Fruit fly (Drosophila melanogaster) whole organism, wandering third instar larva: ENCODE results near the gene Vps13D.
A peak's percentile ranks its signal among the peaks of the same experiment; 100 is the strongest.

ENCODE experiments used
- Abd-B ChIP-seq: fragments of >200 bp; optimal IDR thresholded peaks from 2 replicates; lab custom pipeline; 2017; ENCODE audit warnings: missing biosample characterization, missing genetic modification characterization
- CG32264 ChIP-seq: fragments of 200-800 bp; sonication (Bioruptor generic); optimal IDR thresholded peaks from 2 replicates; lab custom pipeline; 2016; ENCODE audit warnings: missing biosample characterization, missing genetic modification characterization
- CG9705 ChIP-seq: fragments of 200-800 bp; sonication (Bioruptor generic); optimal IDR thresholded peaks from 2 replicates; lab custom pipeline; 2018; ENCODE audit warnings: missing biosample characterization, mild to moderate bottlenecking, missing genetic modification characterization
- CrebA ChIP-seq: fragments of 200-800 bp; sonication (Bioruptor generic); optimal IDR thresholded peaks from 2 replicates; lab custom pipeline; 2016; ENCODE audit warnings: missing biosample characterization, mild to moderate bottlenecking, missing genetic modification characterization, borderline replicate concordance
- Dfd ChIP-seq: fragments of >200 bp; optimal IDR thresholded peaks from 2 replicates; lab custom pipeline; 2017; ENCODE audit warnings: missing biosample characterization, missing genetic modification characterization
- Dif ChIP-seq: fragments of 200-275, 200-300 bp; sonication (Bioruptor generic); optimal IDR thresholded peaks from 2 replicates; lab custom pipeline; 2018; ENCODE audit warnings: missing biosample characterization, missing genetic modification characterization; ENCODE audit not compliant: partially characterized antibody
- GATAd ChIP-seq: sonication (Bioruptor generic); optimal IDR thresholded peaks from 2 replicates; lab custom pipeline; 2016; ENCODE audit warnings: missing biosample characterization, missing genetic modification characterization
- HLH106 ChIP-seq: fragments of 200-800 bp; optimal IDR thresholded peaks from 3 replicates; lab custom pipeline; 2019; ENCODE audit warnings: missing biosample characterization, mild to moderate bottlenecking, missing genetic modification characterization, moderate library complexity
- Hnf4 ChIP-seq: fragments of 200-800 bp; sonication (Bioruptor generic); optimal IDR thresholded peaks from 2 replicates; lab custom pipeline; 2016; ENCODE audit warnings: missing biosample characterization, mild to moderate bottlenecking, missing genetic modification characterization
- Hr78 ChIP-seq: fragments of >200 bp; optimal IDR thresholded peaks from 2 replicates; lab custom pipeline; 2017; ENCODE audit warnings: missing biosample characterization, missing genetic modification characterization
- Mio ChIP-seq: sonication (Bioruptor generic); optimal IDR thresholded peaks from 2 replicates; lab custom pipeline; 2016; ENCODE audit warnings: missing biosample characterization, missing genetic modification characterization
- Myc ChIP-seq: fragments of >200 bp; optimal IDR thresholded peaks from 2 replicates; lab custom pipeline; 2017
- N ChIP-seq: fragments of >200 bp; optimal IDR thresholded peaks from 2 replicates; lab custom pipeline; 2018; ENCODE audit warnings: missing biosample characterization, missing external identifiers, missing genetic modification characterization
- Rel ChIP-seq, 2 experiments: fragments of 200-800 bp; sonication (Bioruptor generic) in 1 of 2; optimal IDR thresholded peaks; 2 replicates in 1 of 2; 3 replicates in 1 of 2; lab custom pipeline; 2016 to 2019; ENCODE audit warnings: mild to moderate bottlenecking in 2 of 2, missing biosample characterization in 2 of 2, missing genetic modification characterization in 2 of 2, moderate library complexity in 1 of 2
- Sp1 ChIP-seq: fragments of 200-800 bp; sonication (Bioruptor generic); optimal IDR thresholded peaks from 3 replicates; lab custom pipeline; 2019; ENCODE audit warnings: missing biosample characterization, mild to moderate bottlenecking, missing genetic modification characterization, moderate library complexity
- br ChIP-seq: fragments of 200-800 bp; sonication (Bioruptor generic); optimal IDR thresholded peaks from 2 replicates; lab custom pipeline; 2016; ENCODE audit warnings: missing biosample characterization, missing genetic modification characterization
- brk ChIP-seq: fragments of 200-800 bp; sonication (Bioruptor generic); optimal IDR thresholded peaks from 2 replicates; lab custom pipeline; 2016; ENCODE audit warnings: missing biosample characterization, mild to moderate bottlenecking, missing genetic modification characterization
- dmrt93B ChIP-seq: fragments of 200-800 bp; sonication (Bioruptor generic); optimal IDR thresholded peaks from 2 replicates; lab custom pipeline; 2018; ENCODE audit warnings: missing biosample characterization, mild to moderate bottlenecking, missing genetic modification characterization
- dsf ChIP-seq: sonication (Bioruptor generic); optimal IDR thresholded peaks from 2 replicates; lab custom pipeline; 2016; ENCODE audit warnings: missing biosample characterization, missing genetic modification characterization, borderline replicate concordance
- ey ChIP-seq: fragments of 200-800 bp; sonication (Bioruptor generic); optimal IDR thresholded peaks from 2 replicates; lab custom pipeline; 2016; ENCODE audit warnings: missing biosample characterization, missing genetic modification characterization
- foxo ChIP-seq, 2 experiments: fragments of 200-800 bp; sonication (Bioruptor generic); optimal IDR thresholded peaks; 2 replicates in 1 of 2; 3 replicates in 1 of 2; lab custom pipeline; 2016 to 2017; ENCODE audit warnings: missing biosample characterization in 2 of 2, missing genetic modification characterization in 2 of 2
- fru ChIP-seq: fragments of 200-800 bp; sonication (Bioruptor generic); optimal IDR thresholded peaks from 3 replicates; lab custom pipeline; 2016; ENCODE audit warnings: missing biosample characterization, mild to moderate bottlenecking, missing genetic modification characterization
- h ChIP-seq: fragments of 200-800 bp; sonication (Bioruptor generic); optimal IDR thresholded peaks from 3 replicates; lab custom pipeline; 2016; ENCODE audit warnings: missing biosample characterization, mild to moderate bottlenecking, missing genetic modification characterization
- lola ChIP-seq: fragments of >200 bp; optimal IDR thresholded peaks from 2 replicates; lab custom pipeline; 2017; ENCODE audit warnings: missing biosample characterization, missing genetic modification characterization
- pan ChIP-seq: fragments of >200 bp; optimal IDR thresholded peaks from 2 replicates; lab custom pipeline; 2017
- psq ChIP-seq: fragments of 200-800 bp; sonication (Bioruptor generic); optimal IDR thresholded peaks from 3 replicates; lab custom pipeline; 2017; ENCODE audit warnings: missing biosample characterization, mild to moderate bottlenecking, missing genetic modification characterization, moderate library complexity
- rgr ChIP-seq: fragments of 200-800 bp; sonication (Bioruptor generic); optimal IDR thresholded peaks from 3 replicates; lab custom pipeline; 2016; ENCODE audit warnings: missing biosample characterization, mild to moderate bottlenecking, missing genetic modification characterization
- sage ChIP-seq: fragments of 200-800 bp; sonication (Bioruptor generic); optimal IDR thresholded peaks from 2 replicates; lab custom pipeline; 2016; ENCODE audit warnings: missing biosample characterization, mild to moderate bottlenecking, missing genetic modification characterization
- sv ChIP-seq: fragments of 200-800 bp; sonication (Bioruptor generic); optimal IDR thresholded peaks from 3 replicates; lab custom pipeline; 2016; ENCODE audit warnings: missing biosample characterization, missing genetic modification characterization
- tai ChIP-seq: sonication (Bioruptor generic); optimal IDR thresholded peaks from 2 replicates; lab custom pipeline; 2016; ENCODE audit warnings: missing biosample characterization, missing genetic modification characterization
- usp ChIP-seq: fragments of >200 bp; optimal IDR thresholded peaks from 2 replicates; lab custom pipeline; 2017; ENCODE audit warnings: missing biosample characterization, missing genetic modification characterization
- woc ChIP-seq: sonication (Bioruptor generic); optimal IDR thresholded peaks from 2 replicates; lab custom pipeline; 2016; ENCODE audit warnings: missing biosample characterization, mild to moderate bottlenecking, missing genetic modification characterization

Vps13D gene

dm6 chr3L:12714588-12715196 is 40.2 kb upstream of the Vps13D start:
- TF ChIP-seq woc (GFP tag; lab: Kevin White, UChicago) (no peak), brk (no peak)

DNA sequence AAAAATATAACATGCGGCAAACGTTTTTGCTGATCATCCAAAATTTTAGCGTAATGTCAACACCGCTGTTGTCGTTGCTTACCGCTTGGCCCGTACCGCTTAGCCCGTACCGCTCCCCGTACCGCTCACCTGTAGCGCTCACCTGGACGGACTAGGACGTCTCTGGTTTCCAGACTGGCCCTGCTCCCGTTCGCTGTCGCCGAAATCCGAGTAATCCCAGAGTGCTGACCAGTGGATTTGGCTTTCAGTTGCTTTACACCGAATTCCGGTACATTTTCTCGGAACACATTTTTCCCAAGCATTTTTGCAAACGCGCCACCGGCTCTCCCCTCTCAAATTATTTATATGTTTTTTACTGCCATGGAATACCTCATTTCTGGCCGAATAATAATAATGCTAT is 38.2 kb upstream of the Vps13D start:
- no peak for TF ChIP-seq fru (GFP tag; lab: Kevin White, UChicago)
- no peak for TF ChIP-seq CG9705 (GFP tag; lab: Kevin White, UChicago)
- TF ChIP-seq Mio = no peak
- no peak for TF ChIP-seq Rel (GFP tag; optimal IDR thresholded peaks at IDR 0.05; lab: Kevin White, UChicago)
- no peak for TF ChIP-seq Rel (tag; optimal IDR thresholded peaks at IDR 0.05; lab: Kevin White, UChicago)
- TF ChIP-seq br (GFP tag; lab: Kevin White, UChicago) = no peak
- no peak for TF ChIP-seq Myc (lab: Kevin White, UChicago)
- no peak for TF ChIP-seq lola (GFP tag; lab: Kevin White, UChicago)
- no peak for TF ChIP-seq woc (GFP tag; lab: Kevin White, UChicago)
- TF ChIP-seq CrebA = no peak
- TF ChIP-seq brk = no peak
- no peak for TF ChIP-seq Abd-B (GFP tag; lab: Kevin White, UChicago)
- no peak for TF ChIP-seq tai (GFP tag; lab: Kevin White, UChicago)
- no peak for TF ChIP-seq usp (GFP tag; lab: Kevin White, UChicago)
- no peak for TF ChIP-seq rgr (GFP tag; lab: Kevin White, UChicago)
- TF ChIP-seq GATAd (GFP tag; lab: Kevin White, UChicago) = no peak
- no peak for TF ChIP-seq sv (GFP tag; lab: Kevin White, UChicago)
- no peak for TF ChIP-seq pan (lab: Kevin White, UChicago)
- no peak for TF ChIP-seq Dif (GFP tag; lab: Kevin White, UChicago)
- TF ChIP-seq Hr78 (GFP tag; lab: Kevin White, UChicago) = no peak

- TF ChIP-seq fru (GFP tag; lab: Kevin White, UChicago) (no peak), GATAd (GFP tag; lab: Kevin White, UChicago) (no peak), Hnf4 (no peak), Dfd (no peak), dmrt93B (GFP tag; lab: Kevin White, UChicago) (no peak), CrebA (no peak), CG32264 (GFP tag; lab: Kevin White, UChicago) (no peak)
Observed at dm6 chr3L:12717621-12718020, 37.2 kb upstream of the Vps13D start.

- TF ChIP-seq lola (GFP tag; lab: Kevin White, UChicago) = no peak
- no peak for TF ChIP-seq CG9705 (GFP tag; lab: Kevin White, UChicago)
- no peak for TF ChIP-seq h
- TF ChIP-seq N = no peak
- no peak for TF ChIP-seq dsf (GFP tag; lab: Kevin White, UChicago)
- TF ChIP-seq Sp1 (GFP tag; lab: Kevin White, UChicago) = no peak
- TF ChIP-seq Hr78 (GFP tag; lab: Kevin White, UChicago) = no peak
- no peak for TF ChIP-seq HLH106
Observed at dm6 chr3L:12720699-12721098, 34.1 kb upstream of the Vps13D start.

- peak in 1 of 2 experiments; percentile 59 for TF ChIP-seq foxo (GFP tag; optimal IDR thresholded peaks at IDR 0.05; lab: Kevin White, UChicago)
- TF ChIP-seq dmrt93B (GFP tag; lab: Kevin White, UChicago) = peak; percentile 28
- TF ChIP-seq h = peak; percentile 65
- no peak for TF ChIP-seq N
- TF ChIP-seq tai (GFP tag; lab: Kevin White, UChicago) = no peak
- TF ChIP-seq rgr (GFP tag; lab: Kevin White, UChicago) = peak; percentile 6
- TF ChIP-seq Sp1 (GFP tag; lab: Kevin White, UChicago) = peak; percentile 20
- TF ChIP-seq psq (GFP tag; lab: Kevin White, UChicago) = peak; percentile 35
- TF ChIP-seq sage = peak; percentile 15
- TF ChIP-seq HLH106 = peak; percentile 33
- peak; percentile 40 for TF ChIP-seq ey (GFP tag; lab: Kevin White, UChicago)
- TF ChIP-seq woc (GFP tag; lab: Kevin White, UChicago) = no peak
- no peak for TF ChIP-seq Myc (lab: Kevin White, UChicago)
- TF ChIP-seq Hnf4 = peak; percentile 31
- TF ChIP-seq brk = peak; percentile 9
- TF ChIP-seq CG9705 (GFP tag; lab: Kevin White, UChicago) = no peak
- TF ChIP-seq fru (GFP tag; lab: Kevin White, UChicago) = peak; percentile 65
Observed at dm6 chr3L:12725749-12726148, 29.1 kb upstream of the Vps13D start.
